Fruit fly (Drosophila melanogaster) whole organism, pupa: Measurements from ENCODE around the gene CG3117.

Source experiments
- CG10348 ChIP-seq: fragments of 200-800 bp; sonication (Bioruptor generic); IDR thresholded peaks from 2 replicates; pipeline ENCODE4 v1.3.6; 2022; ENCODE audit warnings: missing biosample characterization, missing genetic modification characterization
- CG12605 ChIP-seq: fragments of 200-800 bp; sonication (Bioruptor generic); IDR thresholded peaks from 2 replicates; pipeline ENCODE4 v1.3.6; 2022; ENCODE audit warnings: missing biosample characterization, missing genetic modification characterization
- CG13204 ChIP-seq: fragments of 200-800 bp; sonication (Bioruptor generic); optimal IDR thresholded peaks from 2 replicates; lab custom pipeline; 2018; ENCODE audit warnings: missing biosample characterization, mild to moderate bottlenecking, missing genetic modification characterization, moderate library complexity
- CG14655 ChIP-seq: fragments of 200-800 bp; sonication (Bioruptor generic); optimal IDR thresholded peaks from 3 replicates; lab custom pipeline; 2017; ENCODE audit warnings: mild to moderate bottlenecking, missing biosample characterization, missing genetic modification reagents, missing genetic modification characterization
- CG15710 ChIP-seq: fragments of 200-800 bp; sonication (Bioruptor generic); optimal IDR thresholded peaks from 2 replicates; lab custom pipeline; 2018; ENCODE audit warnings: missing biosample characterization, mild to moderate bottlenecking, missing genetic modification characterization, moderate library complexity
- CG17806 ChIP-seq: fragments of 200-800 bp; sonication (Bioruptor generic); optimal IDR thresholded peaks from 2 replicates; lab custom pipeline; 2018; ENCODE audit warnings: missing biosample characterization, mild to moderate bottlenecking, missing genetic modification characterization, moderate library complexity
- CG32121 ChIP-seq: fragments of 200-800 bp; sonication (Bioruptor generic); IDR thresholded peaks from 2 replicates; pipeline ENCODE4 v1.3.6; 2022; ENCODE audit warnings: missing biosample characterization, missing genetic modification characterization
- CG34367 ChIP-seq: fragments of 200-800 bp; sonication (Bioruptor generic); optimal IDR thresholded peaks from 2 replicates; lab custom pipeline; 2018; ENCODE audit warnings: missing biosample characterization, mild to moderate bottlenecking, missing genetic modification characterization
- CG4496 ChIP-seq: fragments of 200-800 bp; sonication (Bioruptor generic); IDR thresholded peaks from 3 replicates; pipeline ENCODE4 v1.3.6; 2022; ENCODE audit warnings: missing biosample characterization, missing genetic modification characterization
- CG8159 ChIP-seq: fragments of 200-800 bp; sonication (Bioruptor generic); optimal IDR thresholded peaks from 3 replicates; lab custom pipeline; 2018; ENCODE audit warnings: missing biosample characterization, mild to moderate bottlenecking, missing genetic modification characterization, moderate library complexity
- CG8301 ChIP-seq: fragments of 200-800 bp; sonication (Bioruptor generic); optimal IDR thresholded peaks from 2 replicates; lab custom pipeline; 2018; ENCODE audit warnings: missing biosample characterization, mild to moderate bottlenecking, missing genetic modification characterization
- CG9948 ChIP-seq: fragments of 200-800 bp; sonication (Bioruptor generic); optimal IDR thresholded peaks from 2 replicates; lab custom pipeline; 2018; ENCODE audit warnings: missing biosample characterization, mild to moderate bottlenecking, missing genetic modification characterization, moderate library complexity
- D1 ChIP-seq: fragments of 200-800 bp; sonication (Bioruptor generic); optimal IDR thresholded peaks from 2 replicates; lab custom pipeline; 2018; ENCODE audit warnings: missing biosample characterization, mild to moderate bottlenecking, missing genetic modification characterization, moderate library complexity
- EcR ChIP-seq: fragments of 200-800 bp; sonication (Bioruptor generic); optimal IDR thresholded peaks from 3 replicates; lab custom pipeline; 2019; ENCODE audit warnings: missing biosample characterization, missing genetic modification characterization, mild to moderate bottlenecking, moderate library complexity, missing genetic modification reagents
- Ets98B ChIP-seq: fragments of 200-800 bp; sonication (Bioruptor generic); IDR thresholded peaks from 2 replicates; pipeline ENCODE4 v1.3.6; 2022; ENCODE audit warnings: missing biosample characterization, missing genetic modification characterization
- Pif1A ChIP-seq: fragments of 200-800 bp; sonication (Bioruptor generic); optimal IDR thresholded peaks from 3 replicates; lab custom pipeline; 2016; ENCODE audit warnings: missing biosample characterization, missing genetic modification characterization
- Pif1B ChIP-seq: fragments of 200-800 bp; sonication (Bioruptor generic); optimal IDR thresholded peaks from 3 replicates; lab custom pipeline; 2016; ENCODE audit warnings: missing biosample characterization, missing genetic modification characterization
- Snoo ChIP-seq: fragments of 200-800 bp; sonication (Bioruptor generic); optimal IDR thresholded peaks from 3 replicates; lab custom pipeline; 2017; ENCODE audit warnings: missing biosample characterization, mild to moderate bottlenecking, missing genetic modification characterization, inconsistent platforms
- fd96Ca ChIP-seq: fragments of 200-800 bp; sonication (Bioruptor generic); IDR thresholded peaks from 3 replicates; pipeline ENCODE4 v1.3.6; 2022; ENCODE audit warnings: missing biosample characterization, missing genetic modification characterization
- gl ChIP-seq: fragments of 200-800 bp; sonication (Bioruptor generic); optimal IDR thresholded peaks from 2 replicates; lab custom pipeline; 2018; ENCODE audit warnings: missing biosample characterization, mild to moderate bottlenecking, missing genetic modification characterization
- rn ChIP-seq: fragments of 200-800 bp; sonication (Bioruptor generic); IDR thresholded peaks from 2 replicates; pipeline ENCODE4 v1.3.6; 2022; ENCODE audit warnings: missing biosample characterization, missing genetic modification characterization

The CG3117 gene

dm6 chr2L:2878188-2878587 is 31.2 kb upstream of the CG3117 start, which contains the start of the genes Prx6a and Sbat:
Gene Prx6a, minus strand, starts transcription at chr2L:2878232.
Gene Sbat, plus strand, starts transcription at chr2L:2878344.
- TF ChIP-seq CG32121 (GFP tag; lab: Robert Waterston, UW) (peak; percentile 60), CG13204 (GFP tag; lab: Kevin White, UChicago) (no peak), CG8159 (tag; lab: Kevin White, UChicago) (peak; percentile 70), Pif1B (GFP tag; lab: Kevin White, UChicago) (no peak), CG12605 (GFP tag; lab: Robert Waterston, UW) (no peak), fd96Ca (GFP tag; lab: Robert Waterston, UW) (peak; percentile 34; the same call in 1 of the 3 replicates), EcR (GFP tag; lab: Kevin White, UChicago) (no peak), CG34367 (tag; lab: Kevin White, UChicago) (peak; percentile 54), CG4496 (peak; percentile 13; the same call in 1 of the 3 replicates), CG8301 (peak; percentile 55), CG15710 (tag; lab: Kevin White, UChicago) (peak; percentile 69), Pif1A (peak; percentile 48), rn (no peak), CG10348 (GFP tag; lab: Robert Waterston, UW) (no peak), CG9948 (tag; lab: Kevin White, UChicago) (peak; percentile 51), D1 (no peak), Ets98B (GFP tag; lab: Robert Waterston, UW) (peak; percentile 24; the same call in 1 of the 2 replicates), CG17806 (tag; lab: Kevin White, UChicago) (peak; percentile 67), gl (tag; lab: Kevin White, UChicago) (peak; percentile 16), CG14655 (no peak), Snoo (tag; lab: Kevin White, UChicago) (peak; percentile 68)

dm6 chr2L:2874542-2875194 is 27.7 kb upstream of the CG3117 start, which contains the start of gene CG8814:
Gene CG8814, plus strand, starts transcription at chr2L:2874890.
- TF ChIP-seq CG8159 (tag; lab: Kevin White, UChicago), result peak; percentile 43
- peak; percentile 86 for TF ChIP-seq CG12605 (GFP tag; lab: Robert Waterston, UW)
- TF ChIP-seq Pif1B (GFP tag; lab: Kevin White, UChicago), result peak; percentile 35
- peak; percentile 52 for TF ChIP-seq CG8301
- peak; percentile 45 for TF ChIP-seq CG15710 (tag; lab: Kevin White, UChicago)
- TF ChIP-seq rn, result no peak
- TF ChIP-seq CG34367 (tag; lab: Kevin White, UChicago), result no peak
- TF ChIP-seq Ets98B (GFP tag; lab: Robert Waterston, UW), result peak; percentile 79
- peak; percentile 3 for TF ChIP-seq CG17806 (tag; lab: Kevin White, UChicago)
- peak; percentile 58 for TF ChIP-seq Pif1A
- peak; percentile 20 for TF ChIP-seq CG9948 (tag; lab: Kevin White, UChicago)
- TF ChIP-seq fd96Ca (GFP tag; lab: Robert Waterston, UW), result peak; percentile 67; the same call in 1 of the 3 replicates
- TF ChIP-seq CG10348 (GFP tag; lab: Robert Waterston, UW), result no peak
- TF ChIP-seq CG14655, result peak; percentile 63
- no peak for TF ChIP-seq CG13204 (GFP tag; lab: Kevin White, UChicago)
- no peak for TF ChIP-seq D1
- peak; percentile 53 for TF ChIP-seq Snoo (tag; lab: Kevin White, UChicago)
- peak; percentile 85 for TF ChIP-seq gl (tag; lab: Kevin White, UChicago)
- peak; percentile 63; the same call in 1 of the 2 replicates for TF ChIP-seq CG32121 (GFP tag; lab: Robert Waterston, UW)
- peak; percentile 7 for TF ChIP-seq EcR (GFP tag; lab: Kevin White, UChicago)
- TF ChIP-seq CG4496, result peak; percentile 85

DNA sequence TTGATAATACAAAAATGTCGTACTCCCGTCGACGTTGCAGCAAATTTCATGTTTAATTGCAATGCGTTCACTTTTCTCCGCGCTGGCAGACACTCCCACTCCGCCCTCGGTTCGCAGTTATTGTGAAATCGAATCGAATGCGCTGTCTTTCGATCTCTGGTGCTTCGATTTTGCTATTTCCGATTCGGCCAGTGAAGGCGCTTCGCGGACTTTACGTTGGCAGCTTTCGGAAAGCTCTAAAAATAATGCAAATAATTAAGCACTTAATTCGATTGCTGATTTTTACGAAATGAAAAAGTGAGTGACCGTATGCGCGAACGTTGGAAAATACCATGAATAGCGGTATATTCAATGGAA is 27.2 kb upstream of the CG3117 start, which contains the start of gene Ifrd1:
Gene Ifrd1, minus strand, starts transcription at position 305 of the 357 bp plus-strand sequence.
- TF ChIP-seq CG34367 (tag; lab: Kevin White, UChicago), result no peak
- TF ChIP-seq CG9948 (tag; lab: Kevin White, UChicago), result no peak
- no peak for TF ChIP-seq CG15710 (tag; lab: Kevin White, UChicago)
- no peak for TF ChIP-seq CG4496
- no peak for TF ChIP-seq CG8159 (tag; lab: Kevin White, UChicago)
- no peak for TF ChIP-seq fd96Ca (GFP tag; lab: Robert Waterston, UW)
- no peak for TF ChIP-seq EcR (GFP tag; lab: Kevin White, UChicago)
- no peak for TF ChIP-seq CG10348 (GFP tag; lab: Robert Waterston, UW)
- no peak for TF ChIP-seq CG32121 (GFP tag; lab: Robert Waterston, UW)
- TF ChIP-seq Pif1A, result no peak
- no peak for TF ChIP-seq CG17806 (tag; lab: Kevin White, UChicago)
- TF ChIP-seq Pif1B (GFP tag; lab: Kevin White, UChicago), result no peak
- no peak for TF ChIP-seq CG8301
- no peak for TF ChIP-seq rn
- TF ChIP-seq CG13204 (GFP tag; lab: Kevin White, UChicago), result no peak

DNA sequence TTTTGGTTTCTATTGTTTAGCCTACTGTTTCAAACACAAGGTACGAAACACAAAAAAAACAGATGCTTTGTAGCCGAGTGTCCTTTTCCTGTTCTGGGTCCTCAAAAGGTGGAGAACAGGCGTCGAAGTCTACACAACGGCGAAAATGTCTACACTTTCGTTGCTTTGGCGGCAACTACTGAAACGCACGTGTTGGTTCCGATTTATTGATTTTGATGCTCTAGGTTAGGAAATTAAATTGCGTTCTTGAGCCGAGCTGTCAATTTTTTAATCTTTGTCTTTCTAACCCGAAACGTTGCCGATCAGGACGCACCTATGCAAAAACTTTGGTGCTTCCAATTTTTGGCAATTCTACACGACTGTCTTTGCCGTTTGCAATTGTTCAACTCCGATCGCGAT is 26.7 kb upstream of the CG3117 start:
- TF ChIP-seq D1 (no peak), rn (no peak), Ets98B (GFP tag; lab: Robert Waterston, UW) (no peak), CG12605 (GFP tag; lab: Robert Waterston, UW) (no peak), gl (tag; lab: Kevin White, UChicago) (no peak), EcR (GFP tag; lab: Kevin White, UChicago) (no peak), Pif1B (GFP tag; lab: Kevin White, UChicago) (no peak)

DNA sequence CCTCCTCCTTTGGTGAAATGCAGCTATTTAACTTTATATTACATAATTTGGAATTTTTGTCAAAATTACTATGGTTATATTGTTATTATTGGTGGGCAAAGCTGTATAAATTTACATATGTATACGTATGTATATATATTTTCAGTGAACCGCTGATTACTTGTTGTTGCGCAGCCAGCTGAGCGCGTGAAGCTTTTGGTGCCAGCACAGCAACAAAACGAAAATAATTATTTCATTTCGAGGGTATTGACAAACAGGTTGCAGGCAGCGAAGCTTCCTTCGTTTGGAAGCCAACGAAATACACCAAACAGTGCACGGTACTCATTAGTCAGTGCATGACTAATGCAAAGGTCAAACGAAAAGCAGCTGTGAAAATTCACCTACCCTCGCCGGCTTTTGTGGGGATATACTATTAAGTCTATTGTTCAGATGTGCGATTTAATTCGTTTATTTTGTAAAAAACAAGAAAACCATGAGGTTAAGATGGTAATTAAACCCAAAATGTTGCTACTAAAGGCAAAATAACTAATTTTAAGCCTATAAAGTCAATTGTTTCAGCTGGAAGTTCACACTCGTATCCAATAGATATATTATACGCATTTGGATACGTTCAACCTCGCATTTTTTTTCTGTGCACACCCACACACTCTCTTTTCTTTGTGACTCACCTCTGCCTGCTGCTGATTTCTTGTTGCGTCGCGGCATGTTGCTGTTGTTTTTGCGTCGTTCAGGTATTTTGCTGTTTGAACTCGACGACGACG is 26.1 kb upstream of the CG3117 start:
- TF ChIP-seq rn (no peak), gl (tag; lab: Kevin White, UChicago) (no peak), CG14655 (no peak), fd96Ca (GFP tag; lab: Robert Waterston, UW) (peak; percentile 48; the same call in 1 of the 3 replicates), CG8301 (peak; percentile 0), EcR (GFP tag; lab: Kevin White, UChicago) (peak; percentile 1), CG10348 (GFP tag; lab: Robert Waterston, UW) (no peak), CG32121 (GFP tag; lab: Robert Waterston, UW) (0 out of 2 replicates have a peak, but pooled peaks have one; percentile 47), CG4496 (no peak; the same call in 2 of the 3 replicates), CG15710 (tag; lab: Kevin White, UChicago) (peak; percentile 27), CG12605 (GFP tag; lab: Robert Waterston, UW) (no peak), CG8159 (tag; lab: Kevin White, UChicago) (peak; percentile 42), Pif1A (peak; percentile 22), CG9948 (tag; lab: Kevin White, UChicago) (peak; percentile 32), Ets98B (GFP tag; lab: Robert Waterston, UW) (peak; percentile 20; the same call in 1 of the 2 replicates), Pif1B (GFP tag; lab: Kevin White, UChicago) (peak; percentile 1), CG34367 (tag; lab: Kevin White, UChicago) (no peak), CG17806 (tag; lab: Kevin White, UChicago) (no peak), CG13204 (GFP tag; lab: Kevin White, UChicago) (no peak), D1 (no peak), Snoo (tag; lab: Kevin White, UChicago) (peak; percentile 37)
